Worm (Caenorhabditis elegans): ENCODE data around the gene lys-5.

ce11 chrIV:11625482-11625881 is at the start of gene lys-5:
- TF ChIP-seq dpl-1 (GFP tag; optimal IDR thresholded peaks at IDR 0.05) (no peak), tlp-1 (tag; optimal IDR thresholded peaks at IDR 0.05) (no peak), mdl-1 (tag; optimal IDR thresholded peaks at IDR 0.05) (no peak), nhr-76 (tag; optimal IDR thresholded peaks at IDR 0.05) (no peak), dsc-1 (tag; optimal IDR thresholded peaks at IDR 0.05) (no peak), ztf-4 (tag; optimal IDR thresholded peaks at IDR 0.05) (no peak), ztf-11 (tag; optimal IDR thresholded peaks at IDR 0.05) (no peak), jun-1 (tag; optimal IDR thresholded peaks at IDR 0.05) (no peak), lin-35 (GFP tag; optimal IDR thresholded peaks at IDR 0.05) (no peak)

All from whole organism, L1 larva.